In genomic region chr3R:22026922-22027742, dm6 we compare ENCODE assay signal across 1 fruit fly cellular context.
TF ChIP-seq lines count a peak whose summit lies in the region.

Gene Cchl, minus strand, starts transcription at chr3R:22027480.
Gene ND-42, plus strand, starts transcription at chr3R:22027709.

TF ChIP-seq in whole organism, embryonic, 481 proteins besides CTCF, POLR2A, EP300 and RAD21 (continued from another document and continues in another):
- TF ChIP-seq phol (tag; optimal IDR thresholded peaks at IDR 0.05; lab: Kevin White, UChicago) (peak; percentile 83), mirr (GFP tag; optimal IDR thresholded peaks at IDR 0.05; lab: Kevin White, UChicago) (no peak), CG42726 (GFP tag; IDR thresholded peaks at IDR 0.05; lab: Robert Waterston, UW; ENCODE audit: partially characterized antibody) (no peak), nom (GFP tag; optimal IDR thresholded peaks at IDR 0.05; lab: Kevin White, UChicago) (peak; percentile 56), Hmr (GFP tag; optimal IDR thresholded peaks at IDR 0.05; lab: Kevin White, UChicago) (no peak), sna (GFP tag; IDR thresholded peaks at IDR 0.05; lab: Robert Waterston, UW; ENCODE audit: partially characterized antibody) (peak; percentile 65; the same call in 1 of the 2 replicates), Asciz (GFP tag; optimal IDR thresholded peaks at IDR 0.05; lab: Kevin White, UChicago) (no peak), CG6254 (GFP tag; optimal IDR thresholded peaks at IDR 0.05; lab: Kevin White, UChicago) (no peak), CG3726 (GFP tag; IDR thresholded peaks at IDR 0.05; lab: Robert Waterston, UW) (0 out of 3 replicates have a peak, but pooled peaks have one; percentile 15), CG9797 (GFP tag; optimal IDR thresholded peaks at IDR 0.05; lab: Kevin White, UChicago) (peak; percentile 37), psq (GFP tag; optimal IDR thresholded peaks at IDR 0.05; lab: Kevin White, UChicago) (peak; percentile 65), CG18619 (GFP tag; optimal IDR thresholded peaks at IDR 0.05; lab: Kevin White, UChicago) (peak; percentile 80), bowl (GFP tag; IDR thresholded peaks at IDR 0.05; lab: Robert Waterston, UW) (0 out of 2 replicates have a peak, but pooled peaks have one; percentile 36), CG2712 (tag; optimal IDR thresholded peaks at IDR 0.05; lab: Kevin White, UChicago) (peak; percentile 85), Side (GFP tag; optimal IDR thresholded peaks at IDR 0.05; lab: Kevin White, UChicago) (peak; percentile 75), nmo (GFP tag; optimal IDR thresholded peaks at IDR 0.05; lab: Kevin White, UChicago) (peak; percentile 86), en (GFP tag; optimal IDR thresholded peaks at IDR 0.05; lab: Kevin White, UChicago) (peak; percentile 9), CG16813 (GFP tag; IDR thresholded peaks at IDR 0.05; lab: Robert Waterston, UW; ENCODE audit: partially characterized antibody) (peak; percentile 60; the same call in 2 of the 3 replicates), zen2 (GFP tag; IDR thresholded peaks at IDR 0.05; lab: Robert Waterston, UW; ENCODE audit: partially characterized antibody) (no peak; the same call in 2 of the 3 replicates), CG9932 (GFP tag; IDR thresholded peaks at IDR 0.05; lab: Robert Waterston, UW) (peak; percentile 81; the same call in 1 of the 2 replicates), Nf-YA (GFP tag; IDR thresholded peaks at IDR 0.05; lab: Robert Waterston, UW) (0 out of 2 replicates have a peak, but pooled peaks have one; percentile 25), Rx (GFP tag; IDR thresholded peaks at IDR 0.05; lab: Robert Waterston, UW) (peak; percentile 27; the same call in 1 of the 2 replicates), fd96Cb (tag; optimal IDR thresholded peaks at IDR 0.05; lab: Kevin White, UChicago) (peak; percentile 69), maf-S (GFP tag; optimal IDR thresholded peaks at IDR 0.05; lab: Kevin White, UChicago) (no peak), sd (tag; optimal IDR thresholded peaks at IDR 0.05; lab: Kevin White, UChicago) (no peak), CG14965 (GFP tag; optimal IDR thresholded peaks at IDR 0.05; lab: Kevin White, UChicago; ENCODE audit: borderline replicate concordance) (no peak), YL-1 (GFP tag; optimal IDR thresholded peaks at IDR 0.05; lab: Kevin White, UChicago) (peak; percentile 88), kni (GFP tag; optimal IDR thresholded peaks at IDR 0.05; lab: Kevin White, UChicago) (peak; percentile 88), hth (optimal IDR thresholded peaks at IDR 0.05; lab: Kevin White, UChicago) (no peak), hb (GFP tag; IDR thresholded peaks at IDR 0.05; lab: Robert Waterston, UW; ENCODE audit: partially characterized antibody) (no peak), CG2116 (GFP tag; optimal IDR thresholded peaks at IDR 0.05; lab: Kevin White, UChicago) (peak; percentile 81), slbo (GFP tag; IDR thresholded peaks at IDR 0.05; lab: Robert Waterston, UW) (peak; percentile 76), zen (tag; optimal IDR thresholded peaks at IDR 0.05; lab: Kevin White, UChicago) (peak; percentile 79), C15 (GFP tag; IDR thresholded peaks at IDR 0.05; lab: Robert Waterston, UW) (0 out of 3 replicates have a peak, but pooled peaks have one; percentile 43), CG5953 (GFP tag; IDR thresholded peaks at IDR 0.05; lab: Robert Waterston, UW) (no peak), Ptx1 (GFP tag; IDR thresholded peaks at IDR 0.05; lab: Robert Waterston, UW) (peak; percentile 77), HHEX (GFP tag; optimal IDR thresholded peaks at IDR 0.05; lab: Kevin White, UChicago) (peak; percentile 77), Dek (tag; optimal IDR thresholded peaks at IDR 0.05; lab: Kevin White, UChicago) (peak; percentile 76), Hey (tag; optimal IDR thresholded peaks at IDR 0.05; lab: Kevin White, UChicago) (no peak), Hr51 (GFP tag; optimal IDR thresholded peaks at IDR 0.05; lab: Kevin White, UChicago) (peak; percentile 67 to 82), NFAT (GFP tag; IDR thresholded peaks at IDR 0.05; lab: Robert Waterston, UW) (peak; percentile 37), CG12219 (GFP tag; optimal IDR thresholded peaks at IDR 0.05; lab: Kevin White, UChicago) (peak; percentile 50), cg (GFP tag; optimal IDR thresholded peaks at IDR 0.05; lab: Kevin White, UChicago) (no peak), ranshi (GFP tag; IDR thresholded peaks at IDR 0.05; lab: Robert Waterston, UW) (peak; percentile 72; the same call in 1 of the 2 replicates), CG6765 (GFP tag; optimal IDR thresholded peaks at IDR 0.05; lab: Kevin White, UChicago) (peak; percentile 61), CG7839 (tag; optimal IDR thresholded peaks at IDR 0.05; lab: Kevin White, UChicago) (no peak), CG17612 (GFP tag; IDR thresholded peaks at IDR 0.05; lab: Robert Waterston, UW) (no peak), ssp (GFP tag; IDR thresholded peaks at IDR 0.05; lab: Robert Waterston, UW) (peak; percentile 67), CG14860 (GFP tag; IDR thresholded peaks at IDR 0.05; lab: Robert Waterston, UW; ENCODE audit: partially characterized antibody) (peak; percentile 55; the same call in 1 of the 3 replicates), CG1832 (GFP tag; optimal IDR thresholded peaks at IDR 0.05; lab: Kevin White, UChicago) (no peak), ewg (GFP tag; optimal IDR thresholded peaks at IDR 0.05; lab: Kevin White, UChicago) (peak; percentile 55), Oli (tag; optimal IDR thresholded peaks at IDR 0.05; lab: Kevin White, UChicago) (peak; percentile 76), CG6813 (GFP tag; optimal IDR thresholded peaks at IDR 0.05; lab: Kevin White, UChicago) (peak; percentile 54), otp (GFP tag; IDR thresholded peaks at IDR 0.05; lab: Robert Waterston, UW) (peak; percentile 42; the same call in 1 of the 3 replicates), ash1 (GFP tag; optimal IDR thresholded peaks at IDR 0.05; lab: Kevin White, UChicago) (no peak), Hr39 (optimal IDR thresholded peaks at IDR 0.05; lab: Kevin White, UChicago) (no peak), Sin3A (optimal IDR thresholded peaks at IDR 0.05; lab: Kevin White, UChicago) (peak; percentile 57), run (tag; optimal IDR thresholded peaks at IDR 0.05; lab: Kevin White, UChicago) (peak; percentile 33), CG12942 (GFP tag; optimal IDR thresholded peaks at IDR 0.05; lab: Kevin White, UChicago) (peak; percentile 63), CG1792 (GFP tag; optimal IDR thresholded peaks at IDR 0.05; lab: Kevin White, UChicago) (peak; percentile 54), wdn (GFP tag; IDR thresholded peaks at IDR 0.05; lab: Robert Waterston, UW) (no peak), CG4617 (GFP tag; optimal IDR thresholded peaks at IDR 0.05; lab: Kevin White, UChicago; ENCODE audit: borderline replicate concordance) (peak; percentile 59), lilli (GFP tag; optimal IDR thresholded peaks at IDR 0.05; lab: Kevin White, UChicago) (peak; percentile 86), Sox100B (GFP tag; optimal IDR thresholded peaks at IDR 0.05; lab: Kevin White, UChicago) (no peak), CG16815 (GFP tag; optimal IDR thresholded peaks at IDR 0.05; lab: Kevin White, UChicago) (peak; percentile 81), dm (GFP tag; optimal IDR thresholded peaks at IDR 0.05; lab: Kevin White, UChicago) (peak; percentile 78), CG6791 (GFP tag; IDR thresholded peaks at IDR 0.05; lab: Robert Waterston, UW; ENCODE audit: partially characterized antibody) (peak; percentile 37; the same call in 1 of the 3 replicates), CG1024 (GFP tag; IDR thresholded peaks at IDR 0.05; lab: Robert Waterston, UW) (no peak), Hr78 (GFP tag; optimal IDR thresholded peaks at IDR 0.05; lab: Kevin White, UChicago) (peak in 1 of 2 experiments; percentile 11), CG10462 (GFP tag; optimal IDR thresholded peaks at IDR 0.05; lab: Kevin White, UChicago) (peak; percentile 51), stc (GFP tag; IDR thresholded peaks at IDR 0.05; lab: Robert Waterston, UW) (peak; percentile 28; the same call in 1 of the 2 replicates), CG1233 (GFP tag; optimal IDR thresholded peaks at IDR 0.05; lab: Kevin White, UChicago) (peak; percentile 74), CG14710 (tag; optimal IDR thresholded peaks at IDR 0.05; lab: Kevin White, UChicago) (peak; percentile 90), bab2 (GFP tag; optimal IDR thresholded peaks at IDR 0.05; lab: Kevin White, UChicago) (peak; percentile 70), Nf-YC (tag; optimal IDR thresholded peaks at IDR 0.05; lab: Kevin White, UChicago) (peak; percentile 82), emc (GFP tag; optimal IDR thresholded peaks at IDR 0.05; lab: Kevin White, UChicago) (peak; percentile 52), wek (GFP tag; optimal IDR thresholded peaks at IDR 0.05; lab: Kevin White, UChicago) (peak; percentile 4), CG11695 (GFP tag; IDR thresholded peaks at IDR 0.05; lab: Robert Waterston, UW) (peak; percentile 64; the same call in 2 of the 3 replicates), Hand (GFP tag; optimal IDR thresholded peaks at IDR 0.05; lab: Kevin White, UChicago) (peak; percentile 72), CG8281 (tag; optimal IDR thresholded peaks at IDR 0.05; lab: Kevin White, UChicago) (no peak), CG11696 (GFP tag; IDR thresholded peaks at IDR 0.05; lab: Robert Waterston, UW) (no peak), CkIIα-i1 (GFP tag; IDR thresholded peaks at IDR 0.05; lab: Robert Waterston, UW) (0 out of 2 replicates have a peak, but pooled peaks have one; percentile 10), Dfd (GFP tag; optimal IDR thresholded peaks at IDR 0.05; lab: Kevin White, UChicago) (no peak), Pdp1 (GFP tag; optimal IDR thresholded peaks at IDR 0.05; lab: Kevin White, UChicago) (peak; percentile 77 to 95), CG14014 (GFP tag; IDR thresholded peaks at IDR 0.05; lab: Robert Waterston, UW) (peak; percentile 56; the same call in 1 of the 2 replicates), ase (GFP tag; IDR thresholded peaks at IDR 0.05; lab: Robert Waterston, UW) (peak; percentile 52; the same call in 1 of the 3 replicates), CG10979 (tag; optimal IDR thresholded peaks at IDR 0.05; lab: Kevin White, UChicago) (peak; percentile 70), CG6272 (GFP tag; IDR thresholded peaks at IDR 0.05; lab: Robert Waterston, UW) (peak; percentile 77), jumu (GFP tag; optimal IDR thresholded peaks at IDR 0.05; lab: Kevin White, UChicago) (peak; percentile 61), ken (GFP tag; IDR thresholded peaks at IDR 0.05; lab: Robert Waterston, UW) (no peak), CG12659 (GFP tag; optimal IDR thresholded peaks at IDR 0.05; lab: Kevin White, UChicago) (peak; percentile 90), Sox102F (GFP tag; optimal IDR thresholded peaks at IDR 0.05; lab: Kevin White, UChicago) (peak; percentile 81), CG4424 (GFP tag; optimal IDR thresholded peaks at IDR 0.05; lab: Kevin White, UChicago) (peak; percentile 84), CG31365 (tag; optimal IDR thresholded peaks at IDR 0.05; lab: Kevin White, UChicago) (no peak), ftz-f1 (GFP tag; optimal IDR thresholded peaks at IDR 0.05; lab: Kevin White, UChicago) (peak; percentile 54), CG8944 (GFP tag; optimal IDR thresholded peaks at IDR 0.05; lab: Kevin White, UChicago) (peak; percentile 62), CG12299 (tag; optimal IDR thresholded peaks at IDR 0.05; lab: Kevin White, UChicago) (peak; percentile 64), Xrp1 (GFP tag; IDR thresholded peaks at IDR 0.05; lab: Robert Waterston, UW) (peak; percentile 76), PHDP (tag; optimal IDR thresholded peaks at IDR 0.05; lab: Kevin White, UChicago) (peak; percentile 83), Usf (GFP tag; optimal IDR thresholded peaks at IDR 0.05; lab: Kevin White, UChicago) (peak; percentile 25), chif (GFP tag; optimal IDR thresholded peaks at IDR 0.05; lab: Kevin White, UChicago) (peak; percentile 29 to 50), Elba2 (GFP tag; optimal IDR thresholded peaks at IDR 0.05; lab: Kevin White, UChicago) (no peak), shn (GFP tag; optimal IDR thresholded peaks at IDR 0.05; lab: Kevin White, UChicago) (peak; percentile 55), sug (tag; optimal IDR thresholded peaks at IDR 0.05; lab: Kevin White, UChicago) (peak; percentile 88), peb (GFP tag; IDR thresholded peaks at IDR 0.05; lab: Robert Waterston, UW) (0 out of 2 replicates have a peak, but pooled peaks have one; percentile 12), Dbx (GFP tag; IDR thresholded peaks at IDR 0.05; lab: Robert Waterston, UW) (peak; percentile 76), rib (GFP tag; IDR thresholded peaks at IDR 0.05; lab: Robert Waterston, UW) (peak; percentile 42; the same call in 1 of the 2 replicates), amos (GFP tag; IDR thresholded peaks at IDR 0.05; lab: Robert Waterston, UW; ENCODE audit: partially characterized antibody) (peak; percentile 52), trh (GFP tag; optimal IDR thresholded peaks at IDR 0.05; lab: Kevin White, UChicago) (peak; percentile 64), corto (GFP tag; optimal IDR thresholded peaks at IDR 0.05; lab: Kevin White, UChicago) (peak; percentile 71), z (GFP tag; IDR thresholded peaks at IDR 0.05; lab: Robert Waterston, UW) (no peak), Chrac-16 (GFP tag; optimal IDR thresholded peaks at IDR 0.05; lab: Kevin White, UChicago) (peak; percentile 77), dmrt11E (tag; optimal IDR thresholded peaks at IDR 0.05; lab: Kevin White, UChicago) (peak; percentile 78), CG7271 (tag; optimal IDR thresholded peaks at IDR 0.05; lab: Kevin White, UChicago) (peak; percentile 37), Abd-B (GFP tag; optimal IDR thresholded peaks at IDR 0.05; lab: Kevin White, UChicago) (peak; percentile 81), salm (tag; optimal IDR thresholded peaks at IDR 0.05; lab: Kevin White, UChicago) (peak; percentile 5), CG15269 (tag; optimal IDR thresholded peaks at IDR 0.05; lab: Kevin White, UChicago) (peak; percentile 83), dysf (GFP tag; IDR thresholded peaks at IDR 0.05; lab: Robert Waterston, UW) (peak; percentile 74; the same call in 2 of the 3 replicates), abd-A (tag; optimal IDR thresholded peaks at IDR 0.05; lab: Kevin White, UChicago) (no peak), sisA (GFP tag; IDR thresholded peaks at IDR 0.05; lab: Robert Waterston, UW) (peak; percentile 64; the same call in 1 of the 2 replicates), CG13624 (GFP tag; optimal IDR thresholded peaks at IDR 0.05; lab: Kevin White, UChicago) (peak; percentile 66), CG11456 (GFP tag; IDR thresholded peaks at IDR 0.05; lab: Robert Waterston, UW) (peak; percentile 67), Gsc (GFP tag; IDR thresholded peaks at IDR 0.05; lab: Robert Waterston, UW) (no peak), cato (GFP tag; optimal IDR thresholded peaks at IDR 0.05; lab: Kevin White, UChicago; ENCODE audit: borderline replicate concordance) (peak; percentile 66), Sry-β (GFP tag; optimal IDR thresholded peaks at IDR 0.05; lab: Kevin White, UChicago) (peak; percentile 65), BtbVII (GFP tag; optimal IDR thresholded peaks at IDR 0.05; lab: Kevin White, UChicago) (no peak)
